Worm (Caenorhabditis elegans): ENCODE data around the gene sdz-38.

The sdz-38 gene

ce11 chrII:9986635-9987575 lies 5.2 kb upstream of the sdz-38 start:
- TF ChIP-seq rcor-1 (GFP tag; IDR thresholded peaks at IDR 0.05): no peak
- TF ChIP-seq snpc-4 (GFP tag; optimal IDR thresholded peaks at IDR 0.05): no peak
- TF ChIP-seq snpc-4 (tag; optimal IDR thresholded peaks at IDR 0.05): no peak
- TF ChIP-seq K11D2.4 (GFP tag; IDR thresholded peaks at IDR 0.05): no peak
- no peak for TF ChIP-seq let-526 (GFP tag; IDR thresholded peaks at IDR 0.05)
- TF ChIP-seq mel-28 (tag; optimal IDR thresholded peaks at IDR 0.05; ENCODE audit: borderline replicate concordance): no peak
- TF ChIP-seq madf-3 (GFP tag; IDR thresholded peaks at IDR 0.05): 0 out of 2 replicates have a peak, but pooled peaks have one; percentile 30
- no peak for TF ChIP-seq ceh-27 (GFP tag; optimal IDR thresholded peaks at IDR 0.05)
- no peak for TF ChIP-seq pha-4 (tag; optimal IDR thresholded peaks at IDR 0.05)

- no peak for TF ChIP-seq F57C9.4 (tag; optimal IDR thresholded peaks at IDR 0.05)
- peak; percentile 12 for TF ChIP-seq ceh-27 (GFP tag; optimal IDR thresholded peaks at IDR 0.05)
Measured at ce11 chrII:9984866-9985336, 3.2 kb upstream of the sdz-38 start.

- TF ChIP-seq fkh-3 (tag; optimal IDR thresholded peaks at IDR 0.05) (no peak), K11D2.4 (GFP tag; IDR thresholded peaks at IDR 0.05) (no peak), ztf-3 (GFP tag; optimal IDR thresholded peaks at IDR 0.05) (no peak), cebp-1 (GFP tag; IDR thresholded peaks at IDR 0.05) (no peak), cebp-1 (tag; optimal IDR thresholded peaks at IDR 0.05) (no peak), repo-1 (tag; optimal IDR thresholded peaks at IDR 0.05) (no peak), hlh-26 (GFP tag; conservative IDR thresholded peaks at IDR 0.05) (no peak), atf-7 (tag; optimal IDR thresholded peaks at IDR 0.05) (no peak)
Measured at ce11 chrII:9982437-9982836, 777 bp upstream of the sdz-38 start.

- TF ChIP-seq efl-1 (GFP tag; optimal IDR thresholded peaks at IDR 0.05) (peak; percentile 80), madf-6 (GFP tag; IDR thresholded peaks at IDR 0.05) (peak; percentile 70), attf-5 (GFP tag; optimal IDR thresholded peaks at IDR 0.05) (no peak), athp-1 (tag; optimal IDR thresholded peaks at IDR 0.05) (no peak), F49E8.2 (tag; optimal IDR thresholded peaks at IDR 0.05; ENCODE audit: insufficient read depth) (no peak), snpc-4 (GFP tag; optimal IDR thresholded peaks at IDR 0.05) (no peak), snpc-4 (tag; optimal IDR thresholded peaks at IDR 0.05) (no peak), ZK185.1 (tag; optimal IDR thresholded peaks at IDR 0.05; ENCODE audit: poor library complexity, severe bottlenecking) (no peak), ceh-58 (GFP tag; IDR thresholded peaks at IDR 0.05) (no peak), ztf-22 (GFP tag; optimal IDR thresholded peaks at IDR 0.05) (no peak), dpl-1 (GFP tag; optimal IDR thresholded peaks at IDR 0.05) (no peak), ztf-25 (GFP tag; IDR thresholded peaks at IDR 0.05) (no peak), zfh-2 (GFP tag; conservative IDR thresholded peaks at IDR 0.05) (no peak), die-1 (tag; optimal IDR thresholded peaks at IDR 0.05) (no peak), lsy-27 (tag; optimal IDR thresholded peaks at IDR 0.05; ENCODE audit: borderline replicate concordance, insufficient read depth) (no peak), nhr-120 (GFP tag; IDR thresholded peaks at IDR 0.05) (no peak)
Measured at ce11 chrII:9980077-9980631, 1.5 kb downstream of the sdz-38 start, which contains the start of gene ZK892.6. Gene ZK892.6, minus strand, starts transcription at chrII:9980127.
